Worm (Caenorhabditis elegans) whole organism, L3 larva: ENCODE measurements around the gene F59A1.18.

ENCODE experiments used
- mdl-1 ChIP-seq: fragments of 150-350 bp; optimal IDR thresholded peaks from 2 replicates; lab custom pipeline; 2014; ENCODE audit warnings: missing biosample characterization, missing genetic modification characterization
- nhr-25 ChIP-seq: sonication (generic microtip); optimal IDR thresholded peaks from 2 replicates; lab custom pipeline; 2017; ENCODE audit warnings: missing biosample characterization, missing genetic modification characterization

DNA sequence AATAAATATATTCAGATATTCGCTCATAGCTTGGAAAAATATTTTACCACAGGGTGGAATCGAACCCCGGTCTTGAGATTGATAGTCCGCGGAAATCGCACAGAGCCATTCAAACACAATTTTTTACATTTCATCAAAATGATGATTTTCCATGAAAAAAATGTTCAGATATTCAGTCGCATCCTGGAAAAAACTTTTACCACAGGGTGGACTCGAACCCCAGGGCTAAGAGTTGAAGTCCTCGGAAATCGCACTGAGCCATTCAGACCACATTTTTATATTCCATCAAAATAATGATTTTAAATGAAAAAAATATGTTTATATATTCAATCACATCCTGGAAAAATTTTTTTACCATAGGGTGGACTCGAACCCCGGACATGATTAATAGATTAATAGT is 35.8 kb upstream of the F59A1.18 start:
- no peak for TF ChIP-seq nhr-25 (tag; lab: Kevin White, UChicago)
- TF ChIP-seq mdl-1: no peak
